Fruit fly (Drosophila melanogaster) S2 (cell line): ENCODE data around the gene CG34461.

ENCODE experiments used
- CG8478 ChIP-seq: fragments of >200 bp; optimal IDR thresholded peaks from 2 replicates; lab custom pipeline; 2018
- CTCF ChIP-seq, 2 experiments: fragments of >200 bp; optimal IDR thresholded peaks; 2 replicates each; lab custom pipeline; 2018

CG34461 gene

dm6 chr3L:8325559-8325958, at the start of gene CG34461:
TSS of gene CG34461 (plus strand) at chr3L:8325859.
- TF ChIP-seq CG8478 (lab: Kevin White, UChicago) (no peak), CTCF (optimal IDR thresholded peaks at IDR 0.05; lab: Kevin White, UChicago) (no peak)

DNA sequence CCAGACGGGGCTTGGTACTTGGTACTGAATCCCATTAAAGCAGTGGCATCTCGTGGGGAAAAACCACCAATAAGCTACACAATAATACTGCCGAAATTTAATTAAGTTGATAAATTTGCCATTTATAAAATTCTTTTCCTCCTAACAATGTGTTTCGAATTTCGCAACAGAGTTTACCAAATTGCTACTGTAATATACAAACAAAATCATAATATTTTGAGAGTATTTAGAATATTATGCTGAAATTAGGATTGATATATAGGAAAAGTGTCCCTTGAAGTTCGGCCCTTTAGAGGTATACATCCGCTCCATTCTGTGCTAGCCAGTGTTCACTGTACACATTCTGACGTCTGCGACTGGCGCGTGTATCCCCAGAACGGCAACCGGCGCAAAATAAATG, 41.0 kb upstream of the CG34461 start:
- TF ChIP-seq CG8478 (lab: Kevin White, UChicago) (no peak), CTCF (optimal IDR thresholded peaks at IDR 0.05; lab: Kevin White, UChicago) (no peak)

DNA sequence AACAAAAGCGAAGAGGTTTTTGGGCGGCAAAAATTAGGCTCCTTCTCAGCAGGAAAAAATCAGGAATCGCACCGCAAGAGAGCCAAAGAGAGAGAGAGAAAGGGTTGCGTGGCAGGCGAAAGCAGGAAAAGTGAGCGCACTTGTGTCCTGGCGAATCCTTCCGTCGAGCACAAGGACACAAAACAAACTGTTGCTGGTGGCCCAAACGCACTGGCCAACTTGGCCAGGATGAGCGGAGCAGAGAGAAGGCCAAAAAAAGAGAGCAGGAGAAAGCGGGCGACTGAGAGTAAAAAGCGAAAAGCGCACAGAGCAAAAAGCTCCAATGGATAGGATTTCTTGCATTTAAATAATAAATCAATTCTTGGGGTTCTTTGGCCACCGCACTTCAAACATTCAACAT, 40.4 kb upstream of the CG34461 start:
- TF ChIP-seq CTCF (optimal IDR thresholded peaks at IDR 0.05; lab: Kevin White, UChicago) (no peak), CG8478 (lab: Kevin White, UChicago) (no peak)

DNA sequence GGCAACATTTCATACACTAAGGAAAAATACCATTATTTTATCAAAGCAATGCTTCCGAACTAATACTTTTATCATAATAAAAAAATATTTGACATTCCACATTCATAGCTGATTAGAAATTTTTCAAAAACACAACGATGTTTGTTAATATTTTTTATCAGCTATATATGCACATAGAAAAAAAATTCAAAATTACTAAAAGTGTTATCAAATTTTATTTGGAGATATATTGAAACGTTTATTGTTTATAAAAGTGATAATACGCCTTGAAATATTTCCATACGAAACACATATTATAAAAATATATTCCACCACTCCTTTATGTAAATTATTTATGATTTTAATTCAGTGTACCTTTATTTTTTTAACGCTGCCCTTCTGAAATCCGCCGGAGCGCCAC, 39.9 kb upstream of the CG34461 start:
- TF ChIP-seq CG8478 (lab: Kevin White, UChicago) (no peak), CTCF (optimal IDR thresholded peaks at IDR 0.05; lab: Kevin White, UChicago) (no peak)

dm6 chr3L:8286397-8286796, 39.3 kb upstream of the CG34461 start:
- no peak for TF ChIP-seq CG8478 (lab: Kevin White, UChicago)
- TF ChIP-seq CTCF (optimal IDR thresholded peaks at IDR 0.05; lab: Kevin White, UChicago), result no peak

DNA sequence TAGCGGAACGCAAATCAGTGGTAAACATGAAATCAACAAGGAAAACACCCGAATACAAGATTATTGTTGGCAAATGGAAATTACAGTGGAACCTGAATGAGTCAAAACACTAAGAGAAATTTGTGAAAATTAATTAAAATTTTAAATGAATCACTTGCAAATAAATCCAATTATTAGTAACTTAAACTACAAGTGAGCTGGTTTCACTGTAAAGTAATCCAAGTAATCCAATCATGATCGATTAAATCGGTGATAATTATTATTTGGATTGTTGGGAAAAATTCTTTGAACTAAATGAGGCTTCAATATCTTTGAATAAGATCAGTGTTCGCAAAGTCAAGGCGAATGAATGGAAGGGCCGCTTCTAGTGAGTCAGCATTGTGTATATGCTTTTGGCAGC, 37.3 kb upstream of the CG34461 start:
- TF ChIP-seq CG8478 (lab: Kevin White, UChicago), result no peak
- no peak for TF ChIP-seq CTCF (optimal IDR thresholded peaks at IDR 0.05; lab: Kevin White, UChicago)

DNA sequence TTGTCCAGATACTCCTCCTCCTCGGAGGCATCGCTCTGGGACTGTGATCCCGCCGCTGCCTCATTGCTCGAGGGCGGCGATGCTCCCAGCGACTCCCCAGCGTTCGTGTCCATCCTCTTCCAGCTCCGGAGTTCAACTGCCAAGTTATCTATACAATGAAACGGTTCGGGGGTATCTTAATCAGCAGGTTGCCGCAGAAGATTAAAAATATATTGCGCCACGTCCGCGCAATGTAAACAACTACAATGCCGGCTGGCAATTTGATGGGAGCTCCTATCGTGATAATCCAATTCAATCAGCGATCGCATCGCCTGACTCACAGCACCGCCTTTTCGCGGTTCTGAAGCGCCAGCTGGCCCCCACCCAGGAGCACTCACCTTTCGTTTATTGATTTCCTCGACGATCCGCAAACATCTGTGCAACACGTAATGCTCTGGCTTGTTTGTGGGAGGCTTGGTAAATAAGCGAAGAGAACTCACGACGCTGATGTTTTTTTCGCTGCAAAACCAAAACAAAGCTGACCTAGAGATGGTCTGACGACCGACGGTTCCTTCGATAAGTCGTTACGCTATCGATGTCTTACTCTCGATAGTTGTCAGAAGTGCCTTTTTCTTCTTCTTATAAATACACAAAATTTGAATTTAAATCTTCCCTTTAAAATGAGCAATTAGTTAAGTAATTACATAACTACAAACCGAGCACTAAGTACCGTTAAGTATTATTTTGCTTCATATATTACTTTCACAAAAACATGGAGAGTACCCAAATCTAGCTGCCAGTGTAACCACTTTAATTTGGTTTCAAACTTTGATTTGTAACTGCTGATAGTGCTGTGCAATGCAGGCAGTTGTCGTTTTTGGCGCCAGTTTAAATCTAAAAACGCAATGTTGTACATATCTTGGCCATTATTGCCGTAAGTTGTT, 36.1 kb upstream of the CG34461 start, which contains the start of gene cert:
TSS of gene cert (minus strand) at position 535 of the 923 bp plus-strand sequence.
- TF ChIP-seq CTCF (optimal IDR thresholded peaks at IDR 0.05; lab: Kevin White, UChicago), result no peak
- no peak for TF ChIP-seq CG8478 (lab: Kevin White, UChicago)

DNA sequence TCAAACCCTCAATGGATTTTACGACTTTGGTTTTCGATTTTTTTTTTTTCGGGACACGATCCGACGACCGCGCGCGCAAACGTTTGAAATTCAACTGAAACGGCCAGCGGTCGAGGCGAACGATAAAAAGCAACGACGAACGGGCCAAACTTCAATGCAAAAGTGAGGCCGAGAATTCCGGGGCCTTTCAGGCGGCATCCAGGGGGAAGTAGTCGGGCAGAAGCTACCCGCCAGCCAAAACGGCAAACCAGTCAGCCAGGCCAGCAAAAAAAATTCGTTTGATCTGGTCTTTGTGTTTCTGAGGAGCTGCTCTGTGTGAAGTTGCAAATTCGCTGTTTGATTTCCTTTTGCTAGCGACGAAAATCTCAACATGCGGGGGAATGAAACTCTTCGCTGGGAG, 30.4 kb upstream of the CG34461 start, which contains the start of gene CG7201:
TSS of gene CG7201 (minus strand) at position 101 of the 400 bp plus-strand sequence.
- TF ChIP-seq CG8478 (lab: Kevin White, UChicago) (no peak), CTCF (optimal IDR thresholded peaks at IDR 0.05; lab: Kevin White, UChicago) (no peak)

- TF ChIP-seq CTCF (optimal IDR thresholded peaks at IDR 0.05; lab: Kevin White, UChicago) (no peak), CG8478 (lab: Kevin White, UChicago) (no peak)
Observed at dm6 chr3L:8296941-8297340, 28.7 kb upstream of the CG34461 start, which contains the start of gene Rab19. TSS of gene Rab19 (plus strand) at chr3L:8297018.

- TF ChIP-seq CTCF (optimal IDR thresholded peaks at IDR 0.05; lab: Kevin White, UChicago) (no peak), CG8478 (lab: Kevin White, UChicago) (no peak)
Observed at dm6 chr3L:8297488-8297887, 28.2 kb upstream of the CG34461 start.

DNA sequence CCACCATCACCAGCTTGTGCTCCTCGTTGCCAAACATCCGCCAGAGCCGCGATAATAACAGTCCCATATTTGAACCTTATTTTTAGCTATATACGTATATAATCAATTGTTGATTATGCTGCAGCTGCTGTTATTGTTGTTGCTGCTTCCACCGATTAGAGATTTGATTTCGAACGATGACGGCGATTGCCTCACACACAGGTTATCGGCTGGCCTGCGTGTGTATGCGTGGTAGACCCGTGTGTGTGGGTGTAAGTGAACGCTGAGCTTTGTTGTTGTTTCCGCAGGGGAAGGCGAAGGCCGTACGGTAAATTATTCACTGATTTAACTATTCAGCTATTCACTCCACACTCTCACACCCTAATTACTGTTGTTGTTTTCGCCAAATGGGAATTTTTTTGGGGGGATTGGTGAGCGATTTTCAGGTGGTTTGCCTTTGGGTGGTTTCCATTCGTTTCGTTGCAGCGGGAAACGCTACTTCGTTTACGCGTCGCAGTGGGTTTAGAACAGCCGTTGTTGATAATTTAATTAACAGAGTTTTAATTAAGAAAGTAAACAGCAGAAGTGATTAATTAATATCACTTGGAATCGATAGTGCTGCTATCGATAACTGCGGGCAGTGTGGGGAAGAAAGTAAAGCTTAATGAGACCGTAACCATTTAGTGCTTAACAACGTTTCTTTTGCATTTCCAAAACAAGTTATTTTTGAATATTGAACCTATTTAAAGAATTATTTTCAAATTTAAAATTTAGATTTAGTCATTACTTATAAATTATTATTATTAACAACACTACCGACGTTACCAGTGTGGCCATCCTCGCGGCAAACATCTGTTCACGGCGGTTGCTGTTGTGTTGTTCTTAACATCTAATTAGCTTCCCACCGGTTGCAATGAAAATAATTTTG, 26.2 kb upstream of the CG34461 start, which contains the start of the genes Arl5 and CG13671:
TSS of gene Arl5 (minus strand) at position 616 of the 907 bp plus-strand sequence.
TSS of gene CG13671 (plus strand) at position 841 of the 907 bp plus-strand sequence.
- TF ChIP-seq CG8478 (lab: Kevin White, UChicago) (no peak), CTCF (optimal IDR thresholded peaks at IDR 0.05; lab: Kevin White, UChicago) (no peak)

dm6 chr3L:8303912-8304311, 21.7 kb upstream of the CG34461 start, which contains the start of the genes CG7194 and Sbp2:
TSS of gene CG7194 (minus strand) at chr3L:8304059.
TSS of gene Sbp2 (plus strand) at chr3L:8304157.
- TF ChIP-seq CG8478 (lab: Kevin White, UChicago), result no peak
- TF ChIP-seq CTCF (optimal IDR thresholded peaks at IDR 0.05; lab: Kevin White, UChicago), result no peak

dm6 chr3L:8306880-8307279, 18.8 kb upstream of the CG34461 start, which contains the start of gene Gr66a:
TSS of gene Gr66a (minus strand) at chr3L:8306980.
- TF ChIP-seq CTCF (optimal IDR thresholded peaks at IDR 0.05; lab: Kevin White, UChicago) (no peak), CG8478 (lab: Kevin White, UChicago) (no peak)

DNA sequence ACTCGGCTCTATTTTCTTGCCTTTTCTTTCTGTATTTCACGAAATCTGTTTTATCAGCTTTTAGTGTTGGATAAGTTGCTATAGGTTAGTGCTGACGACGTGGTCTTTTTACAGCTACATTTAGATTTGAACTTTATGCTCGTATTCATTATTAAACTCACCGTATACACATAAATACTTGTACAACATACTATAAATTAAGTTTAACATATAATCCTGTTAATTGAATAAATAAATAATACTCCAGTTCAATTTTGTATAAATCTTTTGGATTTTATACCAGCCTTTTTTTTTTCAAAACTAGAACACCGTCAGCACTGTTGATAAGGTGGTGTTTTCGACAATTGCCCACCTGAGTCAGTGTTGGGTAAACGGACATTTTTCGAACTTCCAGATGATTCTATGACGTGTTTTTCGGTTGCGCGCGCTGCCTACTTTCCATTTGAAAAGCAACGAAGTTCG, 16.7 kb upstream of the CG34461 start, which contains the start of gene BI-1:
TSS of gene BI-1 (minus strand) at position 51 of the 462 bp plus-strand sequence.
- TF ChIP-seq CTCF (optimal IDR thresholded peaks at IDR 0.05; lab: Kevin White, UChicago) (no peak), CG8478 (lab: Kevin White, UChicago) (no peak)
